Worm (Caenorhabditis elegans): Measurements from ENCODE around the gene pycr-1.

The pycr-1 gene

DNA sequence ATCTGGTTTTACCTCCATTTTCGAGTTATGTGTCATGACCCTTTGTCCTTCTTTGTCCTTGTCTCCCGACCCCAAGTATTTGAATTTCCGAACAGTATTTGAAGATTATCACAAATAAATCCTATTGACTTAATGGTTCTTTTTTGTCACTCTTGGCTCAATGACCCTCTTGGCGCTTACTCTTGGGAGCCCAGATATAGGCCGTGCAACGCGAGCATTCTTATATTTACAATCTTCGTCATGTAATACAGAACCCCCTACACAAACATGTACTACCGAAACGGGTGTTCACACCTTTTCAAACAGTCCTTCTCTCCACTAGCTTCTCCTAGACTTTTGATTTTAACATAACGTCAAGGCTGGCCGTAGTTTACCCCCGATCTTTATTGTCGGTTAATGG lies 2.9 kb upstream of the pycr-1 start, which contains the start of gene M153.5:
Gene M153.5, plus strand, starts transcription at position 301 of the 400 bp plus-strand sequence.
- TF ChIP-seq sma-9 (GFP tag; optimal IDR thresholded peaks at IDR 0.05) (no peak), sma-9 (tag; optimal IDR thresholded peaks at IDR 0.05) (no peak), mbf-1 (tag; optimal IDR thresholded peaks at IDR 0.05) (no peak), nhr-6 (tag; optimal IDR thresholded peaks at IDR 0.05) (no peak), nhr-23 (tag; optimal IDR thresholded peaks at IDR 0.05) (no peak)

- TF ChIP-seq mbf-1 (tag; optimal IDR thresholded peaks at IDR 0.05) (no peak), nhr-6 (tag; optimal IDR thresholded peaks at IDR 0.05) (no peak), nhr-129 (tag; optimal IDR thresholded peaks at IDR 0.05) (no peak), nhr-10 (tag; optimal IDR thresholded peaks at IDR 0.05) (no peak), fos-1 (tag; optimal IDR thresholded peaks at IDR 0.05) (peak; percentile 7), nhr-25 (tag; optimal IDR thresholded peaks at IDR 0.05) (no peak), ceh-82 (tag; optimal IDR thresholded peaks at IDR 0.05) (no peak), crh-2 (tag; optimal IDR thresholded peaks at IDR 0.05) (peak; percentile 87), nhr-21 (tag; optimal IDR thresholded peaks at IDR 0.05) (no peak), R02D3.7 (tag; optimal IDR thresholded peaks at IDR 0.05) (no peak), blmp-1 (tag; optimal IDR thresholded peaks at IDR 0.05; ENCODE audit: insufficient read depth) (no peak), ama-1 (optimal IDR thresholded peaks at IDR 0.05) (no peak), lin-39 (tag; optimal IDR thresholded peaks at IDR 0.05) (no peak), gmeb-1 (tag; optimal IDR thresholded peaks at IDR 0.05) (no peak), dmd-4 (tag; optimal IDR thresholded peaks at IDR 0.05) (no peak)
Observed at ce11 chrX:12145919-12146318, 713 bp upstream of the pycr-1 start.

ce11 chrX:12149638-12150137 lies 3.1 kb downstream of the pycr-1 start, which contains the start of gene znf-474:
TSS of gene znf-474 (plus strand) at chrX:12149924.
- TF ChIP-seq nhr-11 (tag; optimal IDR thresholded peaks at IDR 0.05) (no peak), elt-1 (tag; optimal IDR thresholded peaks at IDR 0.05) (no peak), lin-11 (tag; optimal IDR thresholded peaks at IDR 0.05) (peak; percentile 15)

ce11 chrX:12154055-12154898 lies 7.6 kb downstream of the pycr-1 start, which contains the start of gene mfsd-11:
TSS of gene mfsd-11 (minus strand) at chrX:12154105.
- peak; percentile 81 for TF ChIP-seq ceh-16 (tag; optimal IDR thresholded peaks at IDR 0.05)
- no peak for TF ChIP-seq alr-1 (tag; optimal IDR thresholded peaks at IDR 0.05)
- TF ChIP-seq fos-1 (tag; optimal IDR thresholded peaks at IDR 0.05) = peak; percentile 36

ce11 chrX:12158641-12159040 lies 12.0 kb downstream of the pycr-1 start:
- TF ChIP-seq unc-55 (GFP tag; optimal IDR thresholded peaks at IDR 0.05) = peak; percentile 5
- no peak for TF ChIP-seq nhr-129 (tag; optimal IDR thresholded peaks at IDR 0.05)
- peak; percentile 4 for TF ChIP-seq sem-4 (tag; optimal IDR thresholded peaks at IDR 0.05)
- TF ChIP-seq dmd-4 (tag; optimal IDR thresholded peaks at IDR 0.05) = no peak
- TF ChIP-seq C34F6.9 (tag; optimal IDR thresholded peaks at IDR 0.05) = no peak
- no peak for TF ChIP-seq nhr-25 (tag; optimal IDR thresholded peaks at IDR 0.05)
- no peak for TF ChIP-seq lin-11 (tag; optimal IDR thresholded peaks at IDR 0.05)
- TF ChIP-seq blmp-1 (tag; optimal IDR thresholded peaks at IDR 0.05; ENCODE audit: insufficient read depth) = no peak
- TF ChIP-seq ceh-82 (tag; optimal IDR thresholded peaks at IDR 0.05) = no peak
- TF ChIP-seq snpc-4 (tag; optimal IDR thresholded peaks at IDR 0.05) = no peak
- TF ChIP-seq sma-9 (GFP tag; optimal IDR thresholded peaks at IDR 0.05) = peak; percentile 4
- TF ChIP-seq sma-9 (tag; optimal IDR thresholded peaks at IDR 0.05) = no peak
- TF ChIP-seq Y55F3AM.14 (GFP tag; optimal IDR thresholded peaks at IDR 0.05) = no peak
- no peak for TF ChIP-seq nhr-11 (tag; optimal IDR thresholded peaks at IDR 0.05)

DNA sequence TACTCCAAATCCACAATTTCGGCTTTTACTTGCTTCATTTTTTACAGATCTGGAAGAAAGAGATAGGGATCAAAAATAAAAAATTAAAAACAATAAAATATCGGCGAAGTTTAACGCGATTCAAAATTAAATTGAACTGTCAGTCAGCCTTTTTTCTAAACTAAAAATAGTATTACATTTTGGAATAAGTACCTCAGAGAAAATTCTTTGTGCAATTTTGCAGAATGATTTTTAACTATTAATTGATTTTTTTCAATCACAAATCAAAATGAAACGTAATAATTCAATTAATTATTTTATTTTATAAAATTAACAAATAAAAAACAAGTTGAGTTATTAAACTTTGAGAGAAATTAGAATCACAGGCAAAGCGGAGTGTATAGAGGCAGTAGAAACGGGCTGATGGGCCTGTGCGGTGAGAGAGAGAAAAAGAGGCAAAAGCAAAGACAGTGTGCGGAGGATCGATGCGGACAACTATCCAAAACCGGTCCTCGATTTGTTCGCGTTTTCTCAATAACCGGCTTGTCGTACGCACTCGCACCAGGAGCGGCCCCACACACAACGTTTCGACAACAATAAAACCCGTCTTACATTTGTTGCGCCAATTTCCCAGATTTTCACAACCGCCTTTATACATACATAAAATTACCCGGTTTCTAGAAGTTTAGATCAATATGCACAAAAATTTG lies 13.5 kb downstream of the pycr-1 start, which contains the start of gene F57G12.2:
Gene F57G12.2, minus strand, starts transcription at position 51 of the 689 bp plus-strand sequence.
- no peak for TF ChIP-seq crh-2 (tag; optimal IDR thresholded peaks at IDR 0.05)
- TF ChIP-seq nhr-21 (tag; optimal IDR thresholded peaks at IDR 0.05) = peak; percentile 1
- TF ChIP-seq F13H6.1 (tag; optimal IDR thresholded peaks at IDR 0.05) = peak; percentile 22
- peak; percentile 36 for TF ChIP-seq sem-4 (tag; optimal IDR thresholded peaks at IDR 0.05)
